Fruit fly (Drosophila melanogaster): ENCODE results near the gene CG3939.

The CG3939 gene

dm6 chrX:3136338-3137086, 38.3 kb upstream of the CG3939 start (continued):
- TF ChIP-seq Six4 (GFP tag; optimal IDR thresholded peaks at IDR 0.05) (peak; percentile 43), HLHmδ (GFP tag; optimal IDR thresholded peaks at IDR 0.05) (peak; percentile 39), Hand (GFP tag; optimal IDR thresholded peaks at IDR 0.05) (no peak), NFAT (GFP tag; IDR thresholded peaks at IDR 0.05) (no peak), Med (GFP tag) (peak; percentile 84), hth (optimal IDR thresholded peaks at IDR 0.05) (no peak), oc (tag; optimal IDR thresholded peaks at IDR 0.05) (no peak), sr (GFP tag; IDR thresholded peaks at IDR 0.05) (no peak; the same call in 2 of the 3 replicates), gsb-n (tag; optimal IDR thresholded peaks at IDR 0.05) (peak; percentile 21), Ets97D (GFP tag; optimal IDR thresholded peaks at IDR 0.05) (no peak), CG1529 (GFP tag; optimal IDR thresholded peaks at IDR 0.05) (no peak), CG13894 (tag; optimal IDR thresholded peaks at IDR 0.05) (no peak), sisA (GFP tag; IDR thresholded peaks at IDR 0.05) (no peak), Meics (GFP tag; optimal IDR thresholded peaks at IDR 0.05) (no peak), Bdp1 (GFP tag; optimal IDR thresholded peaks at IDR 0.05) (peak; percentile 5), HmgD (GFP tag; optimal IDR thresholded peaks at IDR 0.05) (no peak), ems (GFP tag; optimal IDR thresholded peaks at IDR 0.05) (no peak)

dm6 chrX:3137853-3138418, 36.9 kb upstream of the CG3939 start:
- TF ChIP-seq dimm (GFP tag; IDR thresholded peaks at IDR 0.05), result no peak
- TF ChIP-seq CoRest (tag; optimal IDR thresholded peaks at IDR 0.05), result no peak
- no peak for TF ChIP-seq jing (GFP tag; optimal IDR thresholded peaks at IDR 0.05)
- TF ChIP-seq Chrac-16 (GFP tag; optimal IDR thresholded peaks at IDR 0.05), result no peak
- no peak for TF ChIP-seq CG14441 (GFP tag; IDR thresholded peaks at IDR 0.05)
- no peak for TF ChIP-seq gcm (GFP tag; optimal IDR thresholded peaks at IDR 0.05)
- no peak for TF ChIP-seq CG2202 (tag; optimal IDR thresholded peaks at IDR 0.05)
- TF ChIP-seq Blimp-1 (GFP tag; optimal IDR thresholded peaks at IDR 0.05), result no peak
- TF ChIP-seq dmrt99B (tag; optimal IDR thresholded peaks at IDR 0.05), result no peak
- TF ChIP-seq zen (tag; optimal IDR thresholded peaks at IDR 0.05), result no peak
- TF ChIP-seq CG16813 (GFP tag; IDR thresholded peaks at IDR 0.05; ENCODE audit: partially characterized antibody), result no peak
- no peak for TF ChIP-seq CG18619 (GFP tag; optimal IDR thresholded peaks at IDR 0.05)
- no peak for TF ChIP-seq CrebB (tag; optimal IDR thresholded peaks at IDR 0.05)
- no peak for TF ChIP-seq Ets65A (GFP tag)
- TF ChIP-seq CG1603 (tag; optimal IDR thresholded peaks at IDR 0.05), result no peak
- no peak for TF ChIP-seq Hsf (GFP tag; optimal IDR thresholded peaks at IDR 0.05)
- TF ChIP-seq ato (GFP tag; IDR thresholded peaks at IDR 0.05; ENCODE audit: partially characterized antibody), result no peak
- TF ChIP-seq zfh1 (GFP tag; IDR thresholded peaks at IDR 0.05), result no peak
- TF ChIP-seq CG7357 (GFP tag; IDR thresholded peaks at IDR 0.05), result no peak
- no peak for TF ChIP-seq Dip3 (GFP tag; optimal IDR thresholded peaks at IDR 0.05)
- TF ChIP-seq CG1602 (GFP tag; optimal IDR thresholded peaks at IDR 0.05), result no peak
- peak in 1 of 2 experiments; percentile 28 for TF ChIP-seq Trl (optimal IDR thresholded peaks at IDR 0.05)
- no peak for TF ChIP-seq Trl (GFP tag; optimal IDR thresholded peaks at IDR 0.05)
- no peak for TF ChIP-seq CG7786 (GFP tag; optimal IDR thresholded peaks at IDR 0.05)
- TF ChIP-seq CG13424 (tag; optimal IDR thresholded peaks at IDR 0.05), result no peak
- no peak for TF ChIP-seq CG4424 (GFP tag; optimal IDR thresholded peaks at IDR 0.05)
- TF ChIP-seq Antp (GFP tag; optimal IDR thresholded peaks at IDR 0.05), result no peak
- TF ChIP-seq CG3838 (GFP tag; optimal IDR thresholded peaks at IDR 0.05), result no peak
- TF ChIP-seq CG8924 (tag; optimal IDR thresholded peaks at IDR 0.05), result peak; percentile 15
- TF ChIP-seq mld (GFP tag; IDR thresholded peaks at IDR 0.05; ENCODE audit: partially characterized antibody), result no peak
- no peak for TF ChIP-seq CG1233 (GFP tag; optimal IDR thresholded peaks at IDR 0.05)
- no peak for TF ChIP-seq D19A (tag; optimal IDR thresholded peaks at IDR 0.05)
- TF ChIP-seq MESR4 (GFP tag; optimal IDR thresholded peaks at IDR 0.05), result no peak
